Fruit fly (Drosophila melanogaster) whole organism, embryonic: Measurements from ENCODE around the gene PGAP2.

ENCODE experiments used
- CG10321 ChIP-seq: fragments of 200-800 bp; sonication (Bioruptor generic); IDR thresholded peaks from 2 replicates; pipeline ENCODE4 v1.3.6; 2022; ENCODE audit warnings: missing biosample characterization, missing genetic modification characterization
- CG10431 ChIP-seq: fragments of 200-800 bp; sonication (Bioruptor generic); optimal IDR thresholded peaks from 3 replicates; lab custom pipeline; 2018; ENCODE audit warnings: missing biosample characterization, mild to moderate bottlenecking, missing genetic modification characterization
- CG10979 ChIP-seq: fragments of 200-800 bp; sonication (Bioruptor generic); optimal IDR thresholded peaks from 2 replicates; lab custom pipeline; 2018; ENCODE audit warnings: missing biosample characterization, mild to moderate bottlenecking, missing genetic modification characterization, moderate library complexity
- CG11695 ChIP-seq: fragments of 200-800 bp; sonication (Bioruptor generic); IDR thresholded peaks from 3 replicates; pipeline ENCODE4 v1.3.6; 2022; ENCODE audit warnings: missing biosample characterization, missing genetic modification characterization
- CG13775 ChIP-seq: fragments of 200-800 bp; sonication (Bioruptor generic); optimal IDR thresholded peaks from 3 replicates; lab custom pipeline; 2017; ENCODE audit warnings: missing biosample characterization, mild to moderate bottlenecking, missing genetic modification characterization
- CG15479 ChIP-seq: fragments of 200-800 bp; sonication (Bioruptor generic); optimal IDR thresholded peaks from 3 replicates; lab custom pipeline; 2019; ENCODE audit warnings: missing biosample characterization, mild to moderate bottlenecking, missing genetic modification characterization, moderate library complexity
- CG15601 ChIP-seq: fragments of 200-800 bp; sonication (Bioruptor generic); optimal IDR thresholded peaks from 3 replicates; lab custom pipeline; 2019; ENCODE audit warnings: missing biosample characterization, mild to moderate bottlenecking, missing genetic modification characterization, moderate library complexity
- CG18011 ChIP-seq: fragments of 200-800 bp; sonication (Bioruptor generic); optimal IDR thresholded peaks from 2 replicates; lab custom pipeline; 2017; ENCODE audit warnings: missing biosample characterization, missing genetic modification characterization, mild to moderate bottlenecking, moderate library complexity, missing genotype
- CG3163 ChIP-seq: fragments of 200-800 bp; sonication (Bioruptor generic); optimal IDR thresholded peaks from 3 replicates; lab custom pipeline; 2016; ENCODE audit warnings: missing biosample characterization, missing genetic modification characterization
- CG33557 ChIP-seq: fragments of 200-800 bp; sonication (Bioruptor generic); optimal IDR thresholded peaks from 2 replicates; lab custom pipeline; 2019; ENCODE audit warnings: missing biosample characterization, mild to moderate bottlenecking, missing genetic modification characterization, moderate library complexity
- CG42726 ChIP-seq: fragments of 200-800 bp; sonication (Bioruptor generic); IDR thresholded peaks from 2 replicates; pipeline ENCODE4 v1.3.6; 2022; ENCODE audit warnings: missing biosample characterization, missing genetic modification characterization; ENCODE audit not compliant: partially characterized antibody
- CG4282 ChIP-seq: fragments of 200-800 bp; sonication (Bioruptor generic); optimal IDR thresholded peaks from 2 replicates; lab custom pipeline; 2016; ENCODE audit warnings: missing biosample characterization, missing genetic modification characterization
- CG4424 ChIP-seq: fragments of 200-800 bp; sonication (Bioruptor generic); optimal IDR thresholded peaks from 3 replicates; lab custom pipeline; 2016; ENCODE audit warnings: missing biosample characterization, missing genetic modification characterization
- CG7786 ChIP-seq: fragments of 200-800 bp; sonication (Bioruptor generic); optimal IDR thresholded peaks from 2 replicates; lab custom pipeline; 2016; ENCODE audit warnings: missing biosample characterization, missing genetic modification characterization
- CoRest ChIP-seq: fragments of 200-800 bp; sonication (Bioruptor generic); optimal IDR thresholded peaks from 3 replicates; lab custom pipeline; 2018; ENCODE audit warnings: missing biosample characterization, mild to moderate bottlenecking, missing genetic modification characterization, moderate library complexity
- GATAe ChIP-seq: fragments of 200-800 bp; sonication (Bioruptor generic); conservative IDR thresholded peaks from 2 replicates; pipeline ENCODE4 v1.3.6; 2022; ENCODE audit warnings: missing biosample characterization, missing genetic modification characterization
- Gug ChIP-seq: fragments of 200-800 bp; sonication (Bioruptor generic); IDR thresholded peaks from 4 replicates; pipeline ENCODE4 v1.3.6; 2022; ENCODE audit warnings: missing biosample characterization, missing genetic modification characterization
- HmgZ ChIP-seq: fragments of 200-800 bp; sonication (Bioruptor generic); optimal IDR thresholded peaks from 2 replicates; lab custom pipeline; 2018; ENCODE audit warnings: missing biosample characterization, mild to moderate bottlenecking, missing genetic modification characterization
- Hr39 ChIP-seq: fragments of >200 bp; optimal IDR thresholded peaks from 2 replicates; lab custom pipeline; 2017
- Hr51 ChIP-seq, 2 experiments: fragments of 200-800 bp; sonication (Bioruptor generic); optimal IDR thresholded peaks; 2 replicates in 1 of 2; 3 replicates in 1 of 2; lab custom pipeline; 2016 to 2018; ENCODE audit warnings: missing biosample characterization in 2 of 2, missing genetic modification characterization in 2 of 2, mild to moderate bottlenecking in 1 of 2, moderate library complexity in 1 of 2
- Hsf ChIP-seq: fragments of 200-800 bp; sonication (Bioruptor generic); optimal IDR thresholded peaks from 3 replicates; lab custom pipeline; 2016; ENCODE audit warnings: missing biosample characterization, missing genetic modification characterization
- Meics ChIP-seq: fragments of 200-800 bp; sonication (Bioruptor generic); optimal IDR thresholded peaks from 2 replicates; lab custom pipeline; 2017; ENCODE audit warnings: missing biosample characterization, mild to moderate bottlenecking, missing genetic modification characterization
- Oaz ChIP-seq: fragments of 200-800 bp; sonication (Bioruptor generic); IDR thresholded peaks from 2 replicates; pipeline ENCODE4 v1.3.6; 2022; ENCODE audit warnings: missing biosample characterization, missing genetic modification characterization
- Oli ChIP-seq: fragments of 200-800 bp; sonication (Bioruptor generic); optimal IDR thresholded peaks from 2 replicates; lab custom pipeline; 2018; ENCODE audit warnings: missing biosample characterization, mild to moderate bottlenecking, missing genetic modification characterization, moderate library complexity
- Poxn ChIP-seq: fragments of 200-800 bp; sonication (Bioruptor generic); IDR thresholded peaks from 2 replicates; pipeline ENCODE4 v1.3.6; 2022; ENCODE audit warnings: missing biosample characterization, missing genetic modification characterization
- br ChIP-seq: fragments of >200 bp; optimal IDR thresholded peaks from 2 replicates; lab custom pipeline; 2017
- caup ChIP-seq: fragments of 200-800 bp; sonication (Bioruptor generic); optimal IDR thresholded peaks from 3 replicates; lab custom pipeline; 2017; ENCODE audit warnings: missing biosample characterization, mild to moderate bottlenecking, missing genetic modification characterization, moderate library complexity; ENCODE audit not compliant: severe bottlenecking
- croc ChIP-seq: fragments of 200-800 bp; sonication (Bioruptor generic); conservative IDR thresholded peaks from 3 replicates; pipeline ENCODE4 v1.3.6; 2022; ENCODE audit warnings: missing biosample characterization, missing genetic modification characterization
- danr ChIP-seq: fragments of 200-800 bp; sonication (Bioruptor generic); IDR thresholded peaks from 2 replicates; pipeline ENCODE4 v1.3.6; 2022; ENCODE audit warnings: missing biosample characterization, missing genetic modification characterization
- dmrt11E ChIP-seq: fragments of 200-800 bp; sonication (Bioruptor generic); optimal IDR thresholded peaks from 3 replicates; lab custom pipeline; 2018; ENCODE audit warnings: missing biosample characterization, mild to moderate bottlenecking, missing genetic modification characterization, moderate library complexity
- dpn ChIP-seq, 2 experiments: fragments of 200-800 bp; sonication (Bioruptor generic); optimal IDR thresholded peaks; 3 replicates each; lab custom pipeline; 2016; ENCODE audit warnings: missing biosample characterization in 2 of 2, missing genetic modification characterization in 2 of 2
- ems ChIP-seq: fragments of 200-800 bp; sonication (Bioruptor generic); optimal IDR thresholded peaks from 3 replicates; lab custom pipeline; 2016; ENCODE audit warnings: missing biosample characterization, missing genetic modification characterization
- fd102C ChIP-seq: fragments of 200-800 bp; sonication (Bioruptor generic); optimal IDR thresholded peaks from 2 replicates; lab custom pipeline; 2018; ENCODE audit warnings: missing biosample characterization, mild to moderate bottlenecking, missing genetic modification characterization, moderate library complexity
- grn ChIP-seq: fragments of 200-800 bp; sonication (Bioruptor generic); optimal IDR thresholded peaks from 3 replicates; lab custom pipeline; 2017; ENCODE audit warnings: missing biosample characterization, missing genetic modification characterization
- jing ChIP-seq: fragments of 200-800 bp; sonication (Bioruptor generic); optimal IDR thresholded peaks from 2 replicates; lab custom pipeline; 2018; ENCODE audit warnings: missing biosample characterization, mild to moderate bottlenecking, missing genetic modification characterization
- kah ChIP-seq: fragments of 200-800 bp; sonication (Bioruptor generic); optimal IDR thresholded peaks from 2 replicates; lab custom pipeline; 2018; ENCODE audit warnings: missing biosample characterization, mild to moderate bottlenecking, missing genetic modification characterization
- knrl ChIP-seq: fragments of 200-800 bp; sonication (Bioruptor generic); IDR thresholded peaks from 3 replicates; pipeline ENCODE4 v1.3.6; 2022; ENCODE audit warnings: missing biosample characterization, missing genetic modification characterization; ENCODE audit not compliant: partially characterized antibody
- lab ChIP-seq: fragments of 200-800 bp; sonication (Bioruptor generic); optimal IDR thresholded peaks from 3 replicates; lab custom pipeline; 2017; ENCODE audit warnings: missing biosample characterization, missing genetic modification characterization, mild to moderate bottlenecking, moderate library complexity, missing genetic modification reagents
- nau ChIP-seq: fragments of 200-800 bp; sonication (Bioruptor generic); optimal IDR thresholded peaks from 3 replicates; lab custom pipeline; 2017; ENCODE audit warnings: missing biosample characterization, mild to moderate bottlenecking, missing genetic modification characterization, missing genetic modification reagents
- p53 ChIP-seq: fragments of 200-800 bp; sonication (Bioruptor generic); optimal IDR thresholded peaks from 2 replicates; lab custom pipeline; 2016; ENCODE audit warnings: missing biosample characterization, missing genetic modification characterization
- pan ChIP-seq, 4 experiments: fragments of >200 bp in 3 of 4; fragments of 200-800 bp in 1 of 4; sonication (Bioruptor generic) in 1 of 4; optimal IDR thresholded peaks in 3 of 4; IDR thresholded peaks in 1 of 4; 2 replicates each; pipeline versions ENCODE4 v1.3.6 to Lab custom; 2017 to 2022; ENCODE audit warnings: missing biosample characterization in 2 of 4, missing genetic modification characterization in 2 of 4, mixed read lengths in 1 of 4
- rib ChIP-seq: fragments of 200-800 bp; sonication (Bioruptor generic); IDR thresholded peaks from 2 replicates; pipeline ENCODE4 v1.3.6; 2022; ENCODE audit warnings: missing biosample characterization, missing genetic modification characterization
- scrt ChIP-seq: fragments of 200-800 bp; sonication (Bioruptor generic); optimal IDR thresholded peaks from 2 replicates; lab custom pipeline; 2018; ENCODE audit warnings: missing biosample characterization, mild to moderate bottlenecking, missing genetic modification characterization, moderate library complexity
- slp2 ChIP-seq: fragments of 200-800 bp; sonication (Bioruptor generic); optimal IDR thresholded peaks from 2 replicates; lab custom pipeline; 2016; ENCODE audit warnings: missing biosample characterization, missing genetic modification characterization
- so ChIP-seq: fragments of 200-800 bp; sonication (Bioruptor generic); IDR thresholded peaks from 3 replicates; pipeline ENCODE4 v1.3.6; 2022; ENCODE audit warnings: missing biosample characterization, missing genetic modification characterization
- sr ChIP-seq: fragments of 200-800 bp; sonication (Bioruptor generic); IDR thresholded peaks from 3 replicates; pipeline ENCODE4 v1.3.6; 2022; ENCODE audit warnings: missing biosample characterization, missing genetic modification characterization
- wor ChIP-seq: fragments of 200-800 bp; sonication (Bioruptor generic); IDR thresholded peaks from 2 replicates; pipeline ENCODE4 v1.3.6; 2022; ENCODE audit warnings: missing biosample characterization, missing genetic modification characterization
- zfh2 ChIP-seq: fragments of 200-800 bp; sonication (Bioruptor generic); optimal IDR thresholded peaks from 2 replicates; lab custom pipeline; 2016; ENCODE audit warnings: missing biosample characterization, missing genetic modification characterization

PGAP2 gene

DNA sequence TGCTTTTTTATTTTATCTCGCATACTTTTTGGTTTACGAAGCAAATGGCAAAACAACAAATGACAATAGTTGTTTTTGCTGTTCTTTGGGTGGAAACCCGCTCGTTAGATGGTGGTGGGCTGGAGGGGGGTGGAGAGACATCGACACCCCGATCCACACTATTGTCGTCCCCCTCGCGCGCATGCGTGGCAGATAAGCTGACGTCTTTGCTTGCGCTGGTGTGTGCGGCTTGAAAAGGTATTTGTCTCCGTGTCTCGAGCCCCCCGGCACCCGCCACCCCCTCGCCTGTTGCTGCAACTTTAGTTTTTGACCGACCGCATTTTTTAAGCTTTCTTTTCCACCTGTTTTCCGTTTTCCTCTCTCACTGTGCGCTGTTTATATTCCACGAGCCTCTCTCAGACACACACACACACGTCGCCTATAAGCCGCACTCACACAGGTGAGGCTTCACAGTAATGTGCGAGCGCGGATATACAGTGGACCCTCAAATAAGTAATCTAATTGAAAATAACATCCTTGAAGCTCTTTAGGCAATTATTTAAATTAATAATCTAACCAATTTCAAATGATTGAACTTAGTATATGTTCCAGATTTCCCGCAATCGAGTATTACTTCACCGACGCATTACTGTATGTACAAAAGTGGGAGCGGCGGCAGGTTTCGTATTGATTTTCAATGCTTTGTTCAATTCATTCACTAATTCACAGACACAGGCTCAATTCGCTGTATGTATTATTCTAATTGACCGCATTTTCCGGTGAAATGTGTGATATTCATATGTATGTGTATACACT is 47.8 kb upstream of the PGAP2 start (continued):
- TF ChIP-seq rib (GFP tag; lab: Robert Waterston, UW) (peak; percentile 95), CG10431 (GFP tag; lab: Kevin White, UChicago) (peak; percentile 70), CG33557 (GFP tag; lab: Kevin White, UChicago) (peak; percentile 89), CG13775 (GFP tag; lab: Kevin White, UChicago) (peak; percentile 87), Gug (peak; percentile 91), jing (GFP tag; lab: Kevin White, UChicago) (peak; percentile 86), knrl (GFP tag; lab: Robert Waterston, UW) (peak; percentile 46; the same call in 1 of the 3 replicates), HmgZ (tag; lab: Kevin White, UChicago) (peak; percentile 94), p53 (GFP tag; lab: Kevin White, UChicago) (peak; percentile 57), CG3163 (peak; percentile 73), Oaz (GFP tag; lab: Robert Waterston, UW) (peak; percentile 93), br (lab: Kevin White, UChicago) (no peak), CG7786 (GFP tag; lab: Kevin White, UChicago) (peak; percentile 88), GATAe (GFP tag; lab: Robert Waterston, UW) (peak; percentile 59), Meics (GFP tag; lab: Kevin White, UChicago) (peak; percentile 93), CG42726 (GFP tag; lab: Robert Waterston, UW) (peak; percentile 39; the same call in 1 of the 2 replicates), CoRest (tag; lab: Kevin White, UChicago) (peak; percentile 94), sr (peak; percentile 78; the same call in 2 of the 3 replicates), caup (peak; percentile 93), Oli (tag; lab: Kevin White, UChicago) (peak; percentile 94), Poxn (peak; percentile 80), Hsf (GFP tag; lab: Kevin White, UChicago) (peak; percentile 92), croc (GFP tag; lab: Robert Waterston, UW) (peak; percentile 85), fd102C (GFP tag; lab: Kevin White, UChicago) (peak; percentile 62), dpn (GFP tag; optimal IDR thresholded peaks at IDR 0.05; lab: Kevin White, UChicago) (peak; percentile 90 to 93), wor (peak; percentile 84), lab (GFP tag; lab: Kevin White, UChicago) (peak; percentile 95), danr (GFP tag; lab: Robert Waterston, UW) (peak; percentile 84), Hr51 (GFP tag; optimal IDR thresholded peaks at IDR 0.05; lab: Kevin White, UChicago) (peak; percentile 87 to 93), CG10979 (tag; lab: Kevin White, UChicago) (peak; percentile 86), CG18011 (GFP tag; lab: Kevin White, UChicago) (peak; percentile 73), ems (GFP tag; lab: Kevin White, UChicago) (peak; percentile 91), scrt (GFP tag; lab: Kevin White, UChicago) (peak; percentile 89), Hr39 (lab: Kevin White, UChicago) (no peak), CG4424 (peak; percentile 91), grn (GFP tag; lab: Kevin White, UChicago) (no peak), dmrt11E (peak; percentile 87), CG10321 (GFP tag; lab: Robert Waterston, UW) (peak; percentile 95), CG11695 (GFP tag; lab: Robert Waterston, UW) (peak; percentile 92), slp2 (GFP tag; lab: Kevin White, UChicago) (peak; percentile 87), CG15479 (no peak), kah (GFP tag; lab: Kevin White, UChicago) (peak; percentile 84), zfh2 (GFP tag; lab: Kevin White, UChicago) (peak; percentile 88), so (peak; percentile 93), CG4282 (peak; percentile 32), nau (GFP tag; lab: Kevin White, UChicago) (peak; percentile 74), pan (optimal IDR thresholded peaks at IDR 0.05; lab: Kevin White, UChicago) (no peak), pan (GFP tag; optimal IDR thresholded peaks at IDR 0.05 in 1 of 2, IDR thresholded peaks at IDR 0.05 in 1 of 2) (peak in 1 of 2 experiments; percentile 97), CG15601 (tag; lab: Kevin White, UChicago) (peak; percentile 89)
